Fruit fly (Drosophila melanogaster) Kc167 (cell line): ENCODE measurements around the gene CG32344.

Experiments
- Myc ChIP-seq: fragments of >200 bp; optimal IDR thresholded peaks from 2 replicates; lab custom pipeline; 2017; ENCODE audit warnings: missing external identifiers
- Sin3A ChIP-seq: fragments of >200 bp; optimal IDR thresholded peaks from 2 replicates; lab custom pipeline; 2018; ENCODE audit warnings: missing external identifiers
- h ChIP-seq: fragments of >200 bp; optimal IDR thresholded peaks from 3 replicates; lab custom pipeline; 2018; ENCODE audit warnings: missing external identifiers
- psq ChIP-seq: fragments of >200 bp; optimal IDR thresholded peaks from 2 replicates; lab custom pipeline; 2017; ENCODE audit warnings: missing external identifiers
- ttk ChIP-seq: sonication (Bioruptor generic); optimal IDR thresholded peaks from 2 replicates; lab custom pipeline; 2017; ENCODE audit warnings: missing external identifiers

dm6 chr3L:356016-356472, 31.5 kb upstream of the CG32344 start, which contains the start of gene CG1231:
- no peak for TF ChIP-seq Myc (lab: Kevin White, UChicago)
- no peak for TF ChIP-seq Sin3A
- no peak for TF ChIP-seq ttk
- TF ChIP-seq h (lab: Kevin White, UChicago), result no peak
- TF ChIP-seq psq, result no peak
